Worm (Caenorhabditis elegans) whole organism, L1 larva: Measurements from ENCODE around the gene htp-1.

Experiments used
- C16A3.4 ChIP-seq: fragments of 150-350 bp; optimal IDR thresholded peaks from 2 replicates; lab custom pipeline; 2014; ENCODE audit warnings: missing biosample characterization, missing genetic modification characterization
- C34B4.2 ChIP-seq: sonication (generic microtip); optimal IDR thresholded peaks from 2 replicates; lab custom pipeline; 2017; ENCODE audit warnings: mild to moderate bottlenecking, missing genetic modification characterization, missing compliant biosample characterization
- ama-1 ChIP-seq: fragments of 150-350 bp; optimal IDR thresholded peaks from 2 replicates; lab custom pipeline; 2014
- ceh-63 ChIP-seq: fragments of 200-800 bp; sonication (Bioruptor generic); optimal IDR thresholded peaks from 2 replicates; lab custom pipeline; 2018; ENCODE audit warnings: mild to moderate bottlenecking, missing genetic modification characterization, missing compliant biosample characterization
- ceh-82 ChIP-seq, 3 experiments: fragments of 150-350 bp in 1 of 3; sonication (generic microtip) in 2 of 3; optimal IDR thresholded peaks; 2 replicates each; lab custom pipeline; 2014 to 2017; ENCODE audit warnings: missing biosample characterization in 3 of 3, missing genetic modification characterization in 3 of 3
- dpl-1 ChIP-seq, 3 experiments: fragments of 150-350 bp in 2 of 3; sonication (generic microtip) in 1 of 3; optimal IDR thresholded peaks; 2 replicates each; lab custom pipeline; 2014 to 2017; ENCODE audit warnings: missing biosample characterization in 3 of 3, missing genetic modification characterization in 3 of 3, missing genetic modification reagents in 3 of 3
- dsc-1 ChIP-seq: sonication (generic microtip); optimal IDR thresholded peaks from 2 replicates; lab custom pipeline; 2016; ENCODE audit warnings: mild to moderate bottlenecking, missing genetic modification characterization, missing compliant biosample characterization
- efl-3 ChIP-seq: fragments of 200-800 bp; sonication (Bioruptor generic); optimal IDR thresholded peaks from 2 replicates; lab custom pipeline; 2018; ENCODE audit warnings: mild to moderate bottlenecking, missing genetic modification characterization, missing compliant biosample characterization
- egl-13 ChIP-seq: sonication (generic microtip); optimal IDR thresholded peaks from 2 replicates; lab custom pipeline; 2016; ENCODE audit warnings: missing genotype, missing genetic modification reagents, missing genetic modification characterization, missing compliant biosample characterization
- egl-27 ChIP-seq, 2 experiments: fragments of 150-350 bp in 1 of 2; sonication (generic microtip); optimal IDR thresholded peaks; 3 replicates each; lab custom pipeline; 2017 to 2018; ENCODE audit warnings: missing biosample characterization in 2 of 2, missing genetic modification characterization in 2 of 2, missing genetic modification reagents in 2 of 2
- elt-2 ChIP-seq: sonication (generic microtip); optimal IDR thresholded peaks from 2 replicates; lab custom pipeline; 2016; ENCODE audit warnings: missing genetic modification characterization, mild to moderate bottlenecking, inconsistent platforms, missing compliant biosample characterization, missing genetic modification reagents
- fkh-4 ChIP-seq: sonication (generic microtip); optimal IDR thresholded peaks from 2 replicates; lab custom pipeline; 2016; ENCODE audit warnings: missing compliant biosample characterization, missing genetic modification characterization, borderline replicate concordance
- grh-1 ChIP-seq: fragments of 200-800 bp; sonication (Bioruptor generic); IDR thresholded peaks from 2 replicates; pipeline ENCODE4 v1.3.6; 2022; ENCODE audit warnings: missing genetic modification reagents, missing genetic modification characterization, missing compliant biosample characterization
- hlh-4 ChIP-seq: sonication (generic microtip); optimal IDR thresholded peaks from 2 replicates; lab custom pipeline; 2016; ENCODE audit warnings: mild to moderate bottlenecking, missing genetic modification characterization, missing compliant biosample characterization
- hpl-2 ChIP-seq: fragments of 150-350 bp; optimal IDR thresholded peaks from 2 replicates; lab custom pipeline; 2014; ENCODE audit warnings: missing biosample characterization, missing genetic modification reagents, missing genetic modification characterization
- jun-1 ChIP-seq: fragments of 150-350 bp; optimal IDR thresholded peaks from 2 replicates; lab custom pipeline; 2014; ENCODE audit warnings: missing biosample characterization, missing genetic modification reagents, missing genetic modification characterization
- lin-13 ChIP-seq: fragments of 150-350 bp; optimal IDR thresholded peaks from 2 replicates; lab custom pipeline; 2014; ENCODE audit warnings: missing biosample characterization, missing genetic modification reagents, missing genetic modification characterization
- lin-39 ChIP-seq: fragments of 150-350 bp; optimal IDR thresholded peaks from 2 replicates; lab custom pipeline; 2014; ENCODE audit warnings: missing biosample characterization, missing genetic modification reagents, missing genetic modification characterization
- lir-3 ChIP-seq: sonication (generic microtip); optimal IDR thresholded peaks from 2 replicates; lab custom pipeline; 2016; ENCODE audit warnings: mild to moderate bottlenecking, missing genetic modification characterization, moderate library complexity, missing compliant biosample characterization; ENCODE audit not compliant: poor library complexity
- mab-9 ChIP-seq: fragments of 200-800 bp; sonication (Bioruptor generic); IDR thresholded peaks from 2 replicates; pipeline ENCODE4 v1.3.6; 2022; ENCODE audit warnings: missing genetic modification reagents, missing genetic modification characterization, missing compliant biosample characterization
- mdl-1 ChIP-seq, 2 experiments: fragments of 150-350 bp; optimal IDR thresholded peaks; 2 replicates each; lab custom pipeline; 2014 to 2017; ENCODE audit warnings: missing biosample characterization in 2 of 2, missing genetic modification characterization in 2 of 2, inconsistent platforms in 1 of 2
- mef-2 ChIP-seq: fragments of 150-350 bp; optimal IDR thresholded peaks from 2 replicates; lab custom pipeline; 2014; ENCODE audit warnings: missing biosample characterization, missing genetic modification characterization
- nhr-19 ChIP-seq: fragments of 200-800 bp; sonication (Bioruptor generic); conservative IDR thresholded peaks from 2 replicates; pipeline ENCODE4 v1.3.6; 2022; ENCODE audit warnings: missing genetic modification characterization, missing compliant biosample characterization
- nhr-20 ChIP-seq: sonication (generic microtip); optimal IDR thresholded peaks from 2 replicates; lab custom pipeline; 2016; ENCODE audit warnings: mild to moderate bottlenecking, missing genetic modification characterization, missing compliant biosample characterization
- nhr-47 ChIP-seq: sonication (generic microtip); optimal IDR thresholded peaks from 2 replicates; lab custom pipeline; 2016; ENCODE audit warnings: mild to moderate bottlenecking, missing genetic modification characterization, moderate library complexity, missing compliant biosample characterization
- nhr-71 ChIP-seq: sonication (generic microtip); optimal IDR thresholded peaks from 2 replicates; lab custom pipeline; 2016; ENCODE audit warnings: mild to moderate bottlenecking, missing genetic modification characterization, moderate library complexity, missing compliant biosample characterization
- nhr-76 ChIP-seq: sonication (generic microtip); optimal IDR thresholded peaks from 2 replicates; lab custom pipeline; 2017; ENCODE audit warnings: missing biosample characterization, missing genetic modification characterization
- nhr-85 ChIP-seq: sonication (generic microtip); peaks from one replicate; lab custom pipeline; 2016; ENCODE audit warnings: missing genetic modification characterization, inconsistent platforms, missing compliant biosample characterization
- pag-3 ChIP-seq: sonication (generic microtip); optimal IDR thresholded peaks from 2 replicates; lab custom pipeline; 2017; ENCODE audit warnings: missing genetic modification characterization, mild to moderate bottlenecking, missing compliant biosample characterization, antibody characterized with exemption, borderline replicate concordance; ENCODE audit not compliant: insufficient read depth
- pax-3 ChIP-seq: fragments of 200-800 bp; sonication (Bioruptor generic); optimal IDR thresholded peaks from 2 replicates; lab custom pipeline; 2018; ENCODE audit warnings: mild to moderate bottlenecking, missing genetic modification characterization, moderate library complexity, missing compliant biosample characterization
- skn-1 ChIP-seq: fragments of 150-350 bp; optimal IDR thresholded peaks from 2 replicates; lab custom pipeline; 2014; ENCODE audit warnings: missing biosample characterization, missing genetic modification characterization
- snu-23 ChIP-seq: sonication (generic microtip); optimal IDR thresholded peaks from 2 replicates; lab custom pipeline; 2016; ENCODE audit warnings: missing genetic modification characterization, missing compliant biosample characterization
- sox-4 ChIP-seq: sonication (generic microtip); optimal IDR thresholded peaks from 2 replicates; lab custom pipeline; 2016; ENCODE audit warnings: missing genetic modification characterization, missing compliant biosample characterization
- tlp-1 ChIP-seq: fragments of 150-350 bp; optimal IDR thresholded peaks from 2 replicates; lab custom pipeline; 2014; ENCODE audit warnings: missing biosample characterization, missing genetic modification characterization
- unc-130 ChIP-seq: fragments of 150-350 bp; optimal IDR thresholded peaks from 2 replicates; lab custom pipeline; 2017; ENCODE audit warnings: missing biosample characterization, missing genetic modification characterization, inconsistent platforms
- unc-30 ChIP-seq: sonication (generic microtip); optimal IDR thresholded peaks from 2 replicates; lab custom pipeline; 2017; ENCODE audit warnings: missing biosample characterization, missing genetic modification characterization
- unc-62 ChIP-seq: fragments of 150-350 bp; optimal IDR thresholded peaks from 2 replicates; lab custom pipeline; 2014; ENCODE audit warnings: missing biosample characterization, missing genetic modification reagents, missing genetic modification characterization
- unc-86 ChIP-seq: sonication (generic microtip); optimal IDR thresholded peaks from 2 replicates; lab custom pipeline; 2016; ENCODE audit warnings: missing genetic modification characterization, missing compliant biosample characterization
- zip-4 ChIP-seq: fragments of 200-800 bp; sonication (Bioruptor generic); optimal IDR thresholded peaks from 2 replicates; lab custom pipeline; 2018; ENCODE audit warnings: mild to moderate bottlenecking, missing genetic modification characterization, moderate library complexity, missing compliant biosample characterization

htp-1 gene

DNA sequence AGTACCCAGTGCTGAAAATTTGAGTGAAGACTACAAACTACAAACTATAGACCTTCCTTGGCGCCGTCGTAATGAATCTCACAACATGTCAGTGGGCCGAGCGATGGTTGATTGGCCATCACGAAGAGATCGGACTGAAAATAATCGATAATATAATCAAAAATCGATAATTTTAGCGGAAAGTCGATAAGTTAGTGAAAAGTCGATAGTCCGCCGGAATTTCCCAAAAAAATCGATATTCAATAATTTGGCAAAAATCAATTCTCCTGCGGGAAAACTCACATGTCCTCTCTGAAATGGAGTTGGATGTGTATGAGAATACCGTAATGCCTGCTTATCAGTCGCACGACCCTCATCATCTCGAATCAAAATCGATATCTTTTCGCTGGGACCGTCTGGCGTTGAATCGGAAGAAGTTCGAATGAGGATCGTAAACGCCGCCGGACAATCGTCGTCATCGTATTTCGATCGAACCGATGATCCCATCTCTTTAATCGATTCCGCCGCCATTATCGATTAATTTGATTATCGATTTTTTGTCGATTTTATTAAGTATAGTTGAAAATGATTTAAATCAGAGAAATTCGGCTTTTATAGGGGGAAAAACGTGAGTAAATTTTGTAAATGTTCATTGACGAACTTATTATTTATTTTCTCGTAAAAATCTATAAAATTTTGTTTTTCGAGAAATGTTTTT is 20.4 kb upstream of the htp-1 start, which contains the start of gene ZK616.8:
TSS of gene ZK616.8 (minus strand) at position 553 of the 697 bp plus-strand sequence.
- TF ChIP-seq unc-130 (no peak), sox-4 (tag; lab: Kevin White, UChicago) (no peak), lin-39 (tag; lab: Kevin White, UChicago) (no peak), C34B4.2 (tag; lab: Kevin White, UChicago) (no peak), grh-1 (no peak), nhr-85 (tag; lab: Kevin White, UChicago) (no peak), ama-1 (lab: Kevin White, UChicago) (no peak), egl-27 (tag; optimal IDR thresholded peaks at IDR 0.05; lab: Kevin White, UChicago) (no peak), unc-30 (tag; lab: Kevin White, UChicago) (no peak)
- TF ChIP-seq, all 84 proteins: peak for 0

DNA sequence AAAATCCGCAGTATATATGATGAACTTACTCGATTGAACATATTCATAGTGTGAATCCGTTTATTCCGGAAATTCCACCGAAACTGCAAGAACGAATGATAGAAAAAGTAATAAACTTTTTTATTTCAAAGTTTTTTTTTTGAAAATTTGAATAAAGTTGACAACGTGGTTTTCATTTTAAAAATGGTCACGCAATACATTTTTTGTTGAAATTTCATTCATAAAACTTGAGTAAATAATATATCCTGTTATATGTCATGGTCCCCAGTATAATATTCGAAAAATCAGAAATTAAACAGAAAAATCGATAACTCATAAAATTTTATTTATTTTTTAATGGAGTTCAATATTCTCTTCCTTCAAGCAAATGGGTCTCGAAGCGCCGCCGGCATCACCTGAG is 19.8 kb upstream of the htp-1 start, which contains the start of gene ZK616.65:
TSS of gene ZK616.65 (minus strand) at position 101 of the 400 bp plus-strand sequence.
- TF ChIP-seq ceh-82 (tag; optimal IDR thresholded peaks at IDR 0.05; lab: Kevin White, UChicago): no peak
- no peak for TF ChIP-seq hpl-2 (GFP tag; lab: Kevin White, UChicago)
- no peak for TF ChIP-seq nhr-19 (GFP tag; lab: Robert Waterston, UW)

DNA sequence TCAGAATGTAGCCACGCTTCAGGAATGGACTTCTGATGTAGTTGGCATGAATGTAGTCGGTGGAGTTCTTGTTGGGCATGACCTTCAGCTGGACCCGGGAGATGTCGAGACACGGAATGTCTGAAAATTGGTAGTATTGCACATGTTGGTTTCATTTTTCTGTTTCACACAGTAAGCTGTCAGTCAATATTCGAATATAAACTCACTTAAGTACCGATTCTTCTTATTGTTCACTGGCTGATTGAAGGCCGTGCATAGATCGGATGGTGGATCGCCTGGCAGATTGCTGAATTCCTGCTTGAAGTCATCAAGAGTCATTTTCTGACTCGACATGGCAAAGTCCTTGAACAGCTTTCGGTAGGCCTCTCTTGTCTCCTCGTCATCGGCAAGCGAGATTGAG is 17.8 kb upstream of the htp-1 start:
- TF ChIP-seq zip-4 (no peak), hpl-2 (GFP tag; lab: Kevin White, UChicago) (no peak), snu-23 (GFP tag; lab: Kevin White, UChicago) (no peak), hlh-4 (tag; lab: Kevin White, UChicago) (no peak), nhr-19 (GFP tag; lab: Robert Waterston, UW) (no peak), nhr-71 (no peak), jun-1 (tag; lab: Kevin White, UChicago) (no peak), skn-1 (tag; lab: Kevin White, UChicago) (no peak), tlp-1 (no peak), dpl-1 (GFP tag; optimal IDR thresholded peaks at IDR 0.05; lab: Kevin White, UChicago) (no peak), pag-3 (tag; lab: Kevin White, UChicago) (no peak), sox-4 (tag; lab: Kevin White, UChicago) (no peak), elt-2 (tag; lab: Kevin White, UChicago) (no peak), unc-62 (no peak), mef-2 (tag; lab: Kevin White, UChicago) (no peak), unc-86 (tag; lab: Kevin White, UChicago) (no peak), lir-3 (tag; lab: Kevin White, UChicago) (no peak), unc-130 (no peak), fkh-4 (tag; lab: Kevin White, UChicago) (no peak), mab-9 (GFP tag; lab: Robert Waterston, UW) (no peak)

DNA sequence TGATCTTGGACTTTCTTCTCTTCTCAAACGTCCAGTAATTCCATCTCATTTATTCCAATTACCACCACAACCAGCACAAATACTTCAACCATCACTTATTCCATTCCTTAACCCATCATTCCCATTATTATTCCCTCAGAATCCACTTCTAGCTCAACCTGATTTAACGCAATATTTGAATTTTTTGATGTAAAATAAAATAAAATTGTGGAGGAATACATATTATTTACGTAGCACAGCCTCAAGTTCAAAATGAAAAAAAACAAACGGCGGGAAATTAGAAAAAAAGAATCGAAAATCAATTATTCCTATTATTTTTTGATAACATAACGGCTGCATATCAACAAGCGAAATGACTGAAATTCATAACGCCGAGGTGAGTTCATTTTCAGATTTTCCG is 14.0 kb upstream of the htp-1 start, which contains the start of gene ZK616.61:
TSS of gene ZK616.61 (plus strand) at position 301 of the 400 bp plus-strand sequence.
- no peak for TF ChIP-seq dpl-1 (GFP tag; optimal IDR thresholded peaks at IDR 0.05; lab: Kevin White, UChicago)
- no peak for TF ChIP-seq egl-13 (tag; lab: Kevin White, UChicago)
- TF ChIP-seq C16A3.4 (tag; lab: Kevin White, UChicago): no peak
- TF ChIP-seq dsc-1 (tag; lab: Kevin White, UChicago): no peak
- TF ChIP-seq pax-3 (tag; lab: Kevin White, UChicago): no peak
- TF ChIP-seq lin-13 (GFP tag; lab: Kevin White, UChicago): no peak
- no peak for TF ChIP-seq nhr-76 (tag; lab: Kevin White, UChicago)
- TF ChIP-seq efl-3: no peak
- no peak for TF ChIP-seq nhr-20 (tag; lab: Kevin White, UChicago)
- TF ChIP-seq nhr-85 (tag; lab: Kevin White, UChicago): no peak
- TF ChIP-seq nhr-47 (tag; lab: Kevin White, UChicago): no peak
- no peak for TF ChIP-seq mdl-1 (tag; optimal IDR thresholded peaks at IDR 0.05; lab: Kevin White, UChicago)
- no peak for TF ChIP-seq ceh-63 (GFP tag; lab: Kevin White, UChicago)
